Worm (Caenorhabditis elegans) whole organism, mixed stage, embryonic: ENCODE data around the gene F55G11.2.

Experiments
- M03D4.4 ChIP-seq: sonication (generic microtip); optimal IDR thresholded peaks from 2 replicates; lab custom pipeline; 2017; ENCODE audit warnings: mild to moderate bottlenecking, missing genetic modification characterization, missing compliant biosample characterization
- bed-3 ChIP-seq: fragments of 200-800 bp; sonication (Bioruptor generic); optimal IDR thresholded peaks from 3 replicates; lab custom pipeline; 2018; ENCODE audit warnings: mild to moderate bottlenecking, missing genetic modification characterization, moderate library complexity, missing compliant biosample characterization
- blmp-1 ChIP-seq: fragments of 150-350 bp; optimal IDR thresholded peaks from 2 replicates; lab custom pipeline; 2014; ENCODE audit warnings: missing biosample characterization, missing genetic modification characterization
- ceh-39 ChIP-seq: fragments of 150-350 bp; optimal IDR thresholded peaks from 2 replicates; lab custom pipeline; 2014; ENCODE audit warnings: missing biosample characterization, missing genetic modification characterization
- ceh-43 ChIP-seq: fragments of 200-800 bp; sonication (Bioruptor generic); optimal IDR thresholded peaks from 2 replicates; lab custom pipeline; 2018; ENCODE audit warnings: mild to moderate bottlenecking, missing genetic modification characterization, moderate library complexity, missing compliant biosample characterization
- ceh-83 ChIP-seq: fragments of 200-800 bp; sonication (Bioruptor generic); optimal IDR thresholded peaks from 2 replicates; lab custom pipeline; 2018; ENCODE audit warnings: mild to moderate bottlenecking, missing genetic modification characterization, missing compliant biosample characterization
- ces-1 ChIP-seq: fragments of 150-350 bp; optimal IDR thresholded peaks from 2 replicates; lab custom pipeline; 2014; ENCODE audit warnings: missing biosample characterization, missing genetic modification reagents, missing genetic modification characterization
- cnd-1 ChIP-seq: fragments of 200-800 bp; sonication (Bioruptor generic); optimal IDR thresholded peaks from 2 replicates; lab custom pipeline; 2018; ENCODE audit warnings: mild to moderate bottlenecking, missing genetic modification characterization, missing compliant biosample characterization
- drap-1 ChIP-seq: fragments of 200-800 bp; sonication (Bioruptor generic); optimal IDR thresholded peaks from 3 replicates; lab custom pipeline; 2018; ENCODE audit warnings: mild to moderate bottlenecking, missing genetic modification characterization, missing compliant biosample characterization
- elt-1 ChIP-seq: sonication (generic microtip); optimal IDR thresholded peaks from 2 replicates; lab custom pipeline; 2017; ENCODE audit warnings: missing genetic modification characterization, mild to moderate bottlenecking, missing compliant biosample characterization, antibody characterized with exemption, moderate library complexity, borderline replicate concordance; ENCODE audit not compliant: insufficient read depth
- elt-3 ChIP-seq: fragments of 150-350 bp; optimal IDR thresholded peaks from 2 replicates; lab custom pipeline; 2014; ENCODE audit warnings: missing biosample characterization, missing genetic modification characterization
- flh-1 ChIP-seq: fragments of 200-800 bp; sonication (Bioruptor generic); optimal IDR thresholded peaks from 2 replicates; lab custom pipeline; 2018; ENCODE audit warnings: mild to moderate bottlenecking, missing genetic modification characterization, moderate library complexity, missing compliant biosample characterization
- ham-2 ChIP-seq: fragments of 200-800 bp; sonication (Bioruptor generic); optimal IDR thresholded peaks from 2 replicates; lab custom pipeline; 2018; ENCODE audit warnings: mild to moderate bottlenecking, missing genetic modification characterization, missing compliant biosample characterization
- hlh-1 ChIP-seq: fragments of 150-350 bp; optimal IDR thresholded peaks from 2 replicates; lab custom pipeline; 2014; ENCODE audit warnings: missing biosample characterization, missing genetic modification reagents, missing genetic modification characterization
- lin-13 ChIP-seq: fragments of 150-350 bp; optimal IDR thresholded peaks from 2 replicates; lab custom pipeline; 2014; ENCODE audit warnings: missing biosample characterization, missing genetic modification characterization
- lin-32 ChIP-seq: fragments of 200-800 bp; sonication (Bioruptor generic); optimal IDR thresholded peaks from 2 replicates; lab custom pipeline; 2018; ENCODE audit warnings: mild to moderate bottlenecking, missing genetic modification characterization, missing compliant biosample characterization
- lsy-2 ChIP-seq: fragments of 150-350 bp; optimal IDR thresholded peaks from 2 replicates; lab custom pipeline; 2014; ENCODE audit warnings: missing biosample characterization, missing genetic modification characterization
- mab-5 ChIP-seq: fragments of 150-350 bp; optimal IDR thresholded peaks from 2 replicates; lab custom pipeline; 2014; ENCODE audit warnings: missing biosample characterization, missing genetic modification characterization
- mep-1 ChIP-seq: fragments of 150-350 bp; optimal IDR thresholded peaks from 2 replicates; lab custom pipeline; 2017; ENCODE audit warnings: missing biosample characterization, missing genetic modification reagents, missing genetic modification characterization, inconsistent platforms
- nhr-12 ChIP-seq: fragments of 150-350 bp; optimal IDR thresholded peaks from 2 replicates; lab custom pipeline; 2014; ENCODE audit warnings: missing biosample characterization, missing genetic modification characterization
- nhr-2 ChIP-seq: fragments of 150-350 bp; optimal IDR thresholded peaks from 2 replicates; lab custom pipeline; 2014; ENCODE audit warnings: missing biosample characterization, missing genetic modification characterization
- nhr-237 ChIP-seq: fragments of 150-350 bp; optimal IDR thresholded peaks from 2 replicates; lab custom pipeline; 2014; ENCODE audit warnings: missing biosample characterization, missing genetic modification characterization
- nhr-28 ChIP-seq: fragments of 150-350 bp; optimal IDR thresholded peaks from 2 replicates; lab custom pipeline; 2014; ENCODE audit warnings: missing biosample characterization, missing genetic modification characterization
- nhr-76 ChIP-seq: sonication (generic microtip); optimal IDR thresholded peaks from 2 replicates; lab custom pipeline; 2017; ENCODE audit warnings: missing biosample characterization, missing genetic modification characterization
- sem-2 ChIP-seq: fragments of 200-800 bp; sonication (Bioruptor generic); optimal IDR thresholded peaks from 2 replicates; lab custom pipeline; 2018; ENCODE audit warnings: mild to moderate bottlenecking, missing genetic modification characterization, missing compliant biosample characterization
- snpc-4 ChIP-seq: fragments of 150-350 bp; optimal IDR thresholded peaks from 2 replicates; lab custom pipeline; 2014; ENCODE audit warnings: missing biosample characterization, missing genetic modification characterization
- sptf-1 ChIP-seq: sonication (generic microtip); optimal IDR thresholded peaks from 2 replicates; lab custom pipeline; 2017; ENCODE audit warnings: mild to moderate bottlenecking, missing genetic modification characterization, moderate library complexity, missing compliant biosample characterization
- tbx-8 ChIP-seq: fragments of 200-800 bp; sonication (Bioruptor generic); optimal IDR thresholded peaks from 2 replicates; lab custom pipeline; 2018; ENCODE audit warnings: mild to moderate bottlenecking, missing genetic modification characterization, moderate library complexity, missing compliant biosample characterization
- unc-120 ChIP-seq: sonication (generic microtip); optimal IDR thresholded peaks from 2 replicates; lab custom pipeline; 2017; ENCODE audit warnings: missing genetic modification characterization, missing compliant biosample characterization; ENCODE audit not compliant: poor library complexity, severe bottlenecking
- unc-39 ChIP-seq: fragments of 150-350 bp; optimal IDR thresholded peaks from 2 replicates; lab custom pipeline; 2014; ENCODE audit warnings: missing biosample characterization, missing genetic modification characterization
- unc-62 ChIP-seq: fragments of 150-350 bp; optimal IDR thresholded peaks from 2 replicates; lab custom pipeline; 2014; ENCODE audit warnings: missing biosample characterization, missing genetic modification reagents, missing genetic modification characterization
- zip-8 ChIP-seq: fragments of 150-350 bp; optimal IDR thresholded peaks from 2 replicates; lab custom pipeline; 2014; ENCODE audit warnings: missing biosample characterization, missing genetic modification characterization
- ztf-11 ChIP-seq: fragments of 150-350 bp; optimal IDR thresholded peaks from 2 replicates; lab custom pipeline; 2014; ENCODE audit warnings: missing biosample characterization, missing genetic modification characterization

Gene F55G11.2

DNA sequence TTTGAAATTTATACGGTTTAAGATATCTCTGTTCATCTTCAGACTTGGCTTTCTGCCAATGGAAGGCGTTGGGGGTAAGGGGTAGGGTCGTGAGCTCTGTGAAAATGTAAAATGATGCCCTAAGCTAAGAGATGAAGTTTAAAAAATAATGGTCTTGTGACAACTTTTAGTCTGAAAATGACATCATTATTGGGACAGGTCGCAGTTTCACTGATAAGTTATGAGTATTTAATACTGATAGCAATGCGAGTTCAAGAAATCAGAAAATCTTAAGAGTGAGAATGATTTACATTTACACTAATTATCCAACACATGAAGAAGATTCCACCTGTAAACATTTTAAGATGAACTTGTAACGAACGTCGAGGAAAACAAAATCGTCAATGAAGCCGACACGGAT, 4.4 kb downstream of the F55G11.2 start:
- TF ChIP-seq lin-13 (tag; lab: Kevin White, UChicago) (no peak), flh-1 (GFP tag; lab: Kevin White, UChicago) (no peak), sem-2 (no peak), ceh-83 (GFP tag; lab: Kevin White, UChicago) (no peak), nhr-76 (tag; lab: Kevin White, UChicago) (no peak), tbx-8 (no peak), sptf-1 (tag; lab: Kevin White, UChicago) (no peak), blmp-1 (tag; lab: Kevin White, UChicago) (no peak), M03D4.4 (tag; lab: Kevin White, UChicago) (no peak), nhr-237 (tag; lab: Kevin White, UChicago) (no peak), nhr-2 (tag; lab: Kevin White, UChicago) (no peak), elt-1 (no peak), snpc-4 (tag; lab: Kevin White, UChicago) (no peak), ceh-39 (tag; lab: Kevin White, UChicago) (no peak), elt-3 (tag; lab: Kevin White, UChicago) (no peak), ham-2 (GFP tag; lab: Kevin White, UChicago) (no peak)

DNA sequence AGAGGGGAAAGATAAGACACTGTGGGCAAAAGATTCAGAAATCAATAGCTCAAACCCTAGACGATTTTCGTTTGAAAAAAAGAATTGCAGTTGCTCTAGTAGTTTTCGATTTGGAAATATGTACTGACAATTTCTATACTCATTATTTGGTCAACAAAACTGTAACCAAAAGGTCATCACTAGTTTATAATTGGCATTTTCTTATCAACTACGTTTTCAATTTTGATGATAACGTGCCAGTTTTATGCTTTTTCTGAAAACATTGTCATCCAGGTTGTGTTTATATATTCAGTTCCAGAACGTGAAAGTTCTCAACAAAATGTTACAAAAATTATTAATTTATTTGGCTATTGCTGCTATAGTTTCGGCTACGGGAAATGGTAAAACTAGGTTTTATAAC, 6.5 kb downstream of the F55G11.2 start, which contains the start of gene F55G11.8:
Gene F55G11.8, plus strand, starts transcription at position 245 of the 400 bp plus-strand sequence.
- TF ChIP-seq cnd-1 (tag; lab: Kevin White, UChicago) = no peak
- TF ChIP-seq unc-62 (GFP tag; lab: Kevin White, UChicago) = no peak
- TF ChIP-seq zip-8 (tag; lab: Kevin White, UChicago) = no peak
- no peak for TF ChIP-seq unc-120
- TF ChIP-seq lin-32 (GFP tag; lab: Kevin White, UChicago) = no peak
- TF ChIP-seq nhr-12 (tag; lab: Kevin White, UChicago) = no peak
- no peak for TF ChIP-seq nhr-76 (tag; lab: Kevin White, UChicago)
- TF ChIP-seq ceh-43 = no peak
- TF ChIP-seq nhr-2 (tag; lab: Kevin White, UChicago) = no peak
- no peak for TF ChIP-seq bed-3 (GFP tag; lab: Kevin White, UChicago)
- no peak for TF ChIP-seq ceh-83 (GFP tag; lab: Kevin White, UChicago)
- no peak for TF ChIP-seq unc-39 (tag; lab: Kevin White, UChicago)
- no peak for TF ChIP-seq nhr-237 (tag; lab: Kevin White, UChicago)
- no peak for TF ChIP-seq tbx-8
- no peak for TF ChIP-seq nhr-28 (tag; lab: Kevin White, UChicago)
- no peak for TF ChIP-seq ztf-11 (tag; lab: Kevin White, UChicago)
- no peak for TF ChIP-seq lsy-2 (tag; lab: Kevin White, UChicago)
- no peak for TF ChIP-seq ceh-39 (tag; lab: Kevin White, UChicago)
- no peak for TF ChIP-seq blmp-1 (tag; lab: Kevin White, UChicago)
- TF ChIP-seq hlh-1 (tag; lab: Kevin White, UChicago) = no peak
- TF ChIP-seq, all 35 proteins: peak for 0

DNA sequence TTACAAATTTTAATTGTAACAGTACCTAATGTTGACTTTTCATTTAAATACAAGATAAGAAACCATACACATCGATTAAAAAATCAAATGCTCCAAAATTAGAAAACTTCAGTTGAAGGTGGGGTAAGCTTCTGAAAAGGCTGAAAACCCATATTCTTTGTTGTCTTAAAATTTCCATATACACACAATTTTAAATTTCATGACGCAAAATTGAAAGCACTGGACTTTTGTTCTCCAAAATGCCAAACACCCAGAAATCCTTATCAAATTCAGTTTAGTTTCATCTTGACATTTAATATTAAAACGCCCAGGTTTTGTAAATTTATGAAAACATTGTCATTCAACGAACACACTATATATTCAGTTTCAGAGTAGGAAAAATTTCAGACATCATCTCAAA, 9.0 kb downstream of the F55G11.2 start, which contains the start of gene F55G11.7:
Gene F55G11.7, plus strand, starts transcription at position 301 of the 400 bp plus-strand sequence.
- no peak for TF ChIP-seq blmp-1 (tag; lab: Kevin White, UChicago)
- no peak for TF ChIP-seq hlh-1 (tag; lab: Kevin White, UChicago)
- TF ChIP-seq drap-1 = no peak
- no peak for TF ChIP-seq flh-1 (GFP tag; lab: Kevin White, UChicago)
- no peak for TF ChIP-seq ceh-39 (tag; lab: Kevin White, UChicago)
- TF ChIP-seq elt-3 (tag; lab: Kevin White, UChicago) = no peak
- TF ChIP-seq cnd-1 (tag; lab: Kevin White, UChicago) = no peak

DNA sequence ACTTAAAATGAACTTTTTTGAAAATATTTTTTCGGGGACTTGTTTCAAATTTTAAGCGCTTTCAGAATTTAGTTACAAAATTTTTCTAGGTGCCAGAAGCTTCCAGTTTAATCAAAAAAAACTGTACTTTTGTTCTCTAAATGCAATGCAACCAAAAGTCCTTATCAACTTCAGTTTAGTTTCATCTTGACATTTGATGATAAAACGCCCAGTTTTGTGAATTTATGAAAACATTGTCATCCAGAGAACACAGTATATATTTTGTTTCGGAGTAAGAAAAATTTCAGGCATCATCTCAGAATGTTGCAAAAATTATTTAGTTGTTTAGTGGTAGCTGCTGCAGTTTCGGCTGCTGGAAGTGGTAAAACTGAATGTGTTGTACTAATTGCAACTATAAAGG, 11.4 kb downstream of the F55G11.2 start, which contains the start of gene F55G11.6:
Gene F55G11.6, plus strand, starts transcription at position 301 of the 400 bp plus-strand sequence.
- TF ChIP-seq elt-1 = no peak
- TF ChIP-seq blmp-1 (tag; lab: Kevin White, UChicago) = no peak
- no peak for TF ChIP-seq unc-62 (GFP tag; lab: Kevin White, UChicago)
- TF ChIP-seq unc-39 (tag; lab: Kevin White, UChicago) = no peak
- no peak for TF ChIP-seq tbx-8
- no peak for TF ChIP-seq mep-1 (tag; lab: Kevin White, UChicago)
- TF ChIP-seq ces-1 (GFP tag; lab: Kevin White, UChicago) = no peak
- no peak for TF ChIP-seq flh-1 (GFP tag; lab: Kevin White, UChicago)
- no peak for TF ChIP-seq nhr-2 (tag; lab: Kevin White, UChicago)
- TF ChIP-seq lin-13 (tag; lab: Kevin White, UChicago) = no peak
- no peak for TF ChIP-seq lin-32 (GFP tag; lab: Kevin White, UChicago)
- no peak for TF ChIP-seq mab-5
- no peak for TF ChIP-seq zip-8 (tag; lab: Kevin White, UChicago)
- TF ChIP-seq, all 35 proteins: peak for 0
